Fruit fly (Drosophila melanogaster) whole organism, embryonic: Measurements from ENCODE around the gene jb.

Experiments
- CG11398 ChIP-seq: fragments of 200-800 bp; sonication (Bioruptor generic); optimal IDR thresholded peaks from 2 replicates; lab custom pipeline; 2016; ENCODE audit warnings: missing biosample characterization, missing genetic modification characterization
- CG11723 ChIP-seq: fragments of 200-800 bp; sonication (Bioruptor generic); optimal IDR thresholded peaks from 2 replicates; lab custom pipeline; 2017; ENCODE audit warnings: missing biosample characterization, mild to moderate bottlenecking, missing genetic modification characterization
- CG12071 ChIP-seq: fragments of 200-800 bp; sonication (Bioruptor generic); optimal IDR thresholded peaks from 3 replicates; lab custom pipeline; 2018; ENCODE audit warnings: missing biosample characterization, mild to moderate bottlenecking, missing genetic modification characterization
- CG12236 ChIP-seq: fragments of 200-800 bp; sonication (Bioruptor generic); optimal IDR thresholded peaks from 2 replicates; lab custom pipeline; 2016; ENCODE audit warnings: missing biosample characterization, missing genetic modification characterization
- CG12659 ChIP-seq: fragments of 200-800 bp; sonication (Bioruptor generic); optimal IDR thresholded peaks from 3 replicates; lab custom pipeline; 2017; ENCODE audit warnings: mild to moderate bottlenecking, missing biosample characterization, missing genetic modification reagents, missing genetic modification characterization
- CG13123 ChIP-seq: fragments of 200-800 bp; sonication (Bioruptor generic); optimal IDR thresholded peaks from 2 replicates; lab custom pipeline; 2016; ENCODE audit warnings: missing biosample characterization, missing genetic modification characterization
- CG13624 ChIP-seq: fragments of 200-800 bp; sonication (Bioruptor generic); optimal IDR thresholded peaks from 2 replicates; lab custom pipeline; 2016; ENCODE audit warnings: missing biosample characterization, missing genetic modification characterization
- CG16813 ChIP-seq: fragments of 200-800 bp; sonication (Bioruptor generic); IDR thresholded peaks from 3 replicates; pipeline ENCODE4 v1.3.6; 2022; ENCODE audit warnings: missing biosample characterization, missing genetic modification characterization; ENCODE audit not compliant: partially characterized antibody
- CG17186 ChIP-seq: fragments of 200-800 bp; sonication (Bioruptor generic); optimal IDR thresholded peaks from 3 replicates; lab custom pipeline; 2017; ENCODE audit warnings: missing biosample characterization, missing genetic modification reagents, missing genetic modification characterization
- CG18011 ChIP-seq: fragments of 200-800 bp; sonication (Bioruptor generic); optimal IDR thresholded peaks from 2 replicates; lab custom pipeline; 2017; ENCODE audit warnings: missing biosample characterization, missing genetic modification characterization, mild to moderate bottlenecking, moderate library complexity, missing genotype
- CG18476 ChIP-seq: fragments of 200-800 bp; sonication (Bioruptor generic); optimal IDR thresholded peaks from 2 replicates; lab custom pipeline; 2016; ENCODE audit warnings: missing biosample characterization, mild to moderate bottlenecking, missing genetic modification characterization
- CG18764 ChIP-seq: fragments of 200-800 bp; sonication (Bioruptor generic); optimal IDR thresholded peaks from 3 replicates; lab custom pipeline; 2016; ENCODE audit warnings: missing biosample characterization, missing genetic modification characterization
- CG2202 ChIP-seq: fragments of 200-800 bp; sonication (Bioruptor generic); optimal IDR thresholded peaks from 2 replicates; lab custom pipeline; 2018; ENCODE audit warnings: missing biosample characterization, mild to moderate bottlenecking, missing genetic modification characterization
- CG3838 ChIP-seq: fragments of 200-800 bp; sonication (Bioruptor generic); optimal IDR thresholded peaks from 3 replicates; lab custom pipeline; 2016; ENCODE audit warnings: missing biosample characterization, missing genetic modification characterization
- CG4360 ChIP-seq: fragments of 200-800 bp; sonication (Bioruptor generic); IDR thresholded peaks from 2 replicates; pipeline ENCODE4 v1.3.6; 2022; ENCODE audit warnings: missing biosample characterization, missing genetic modification characterization
- CG6175 ChIP-seq: fragments of 200-800 bp; sonication (Bioruptor generic); IDR thresholded peaks from 3 replicates; pipeline ENCODE4 v1.3.6; 2022; ENCODE audit warnings: missing biosample characterization, missing genetic modification characterization
- CG7271 ChIP-seq: fragments of 200-800 bp; sonication (Bioruptor generic); optimal IDR thresholded peaks from 2 replicates; lab custom pipeline; 2018; ENCODE audit warnings: missing biosample characterization, mild to moderate bottlenecking, missing genetic modification characterization, moderate library complexity
- CG7556 ChIP-seq: fragments of 200-800 bp; sonication (Bioruptor generic); optimal IDR thresholded peaks from 2 replicates; lab custom pipeline; 2017; ENCODE audit warnings: missing biosample characterization, mild to moderate bottlenecking, missing genetic modification characterization
- CG8359 ChIP-seq: fragments of 200-800 bp; sonication (Bioruptor generic); optimal IDR thresholded peaks from 2 replicates; lab custom pipeline; 2017; ENCODE audit warnings: missing biosample characterization, mild to moderate bottlenecking, missing genetic modification characterization, borderline replicate concordance
- CG9727 ChIP-seq: fragments of 200-800 bp; sonication (Bioruptor generic); optimal IDR thresholded peaks from 3 replicates; lab custom pipeline; 2017; ENCODE audit warnings: missing biosample characterization, mild to moderate bottlenecking, missing genetic modification characterization
- CG9797 ChIP-seq: fragments of 200-800 bp; sonication (Bioruptor generic); optimal IDR thresholded peaks from 3 replicates; lab custom pipeline; 2018; ENCODE audit warnings: missing biosample characterization, mild to moderate bottlenecking, missing genetic modification characterization
- CTCF ChIP-seq: fragments of 200-800 bp; sonication (Bioruptor generic); optimal IDR thresholded peaks from 2 replicates; lab custom pipeline; 2017; ENCODE audit warnings: missing biosample characterization, mild to moderate bottlenecking, missing genetic modification characterization, moderate library complexity
- Dek ChIP-seq: fragments of 200-800 bp; sonication (Bioruptor generic); optimal IDR thresholded peaks from 3 replicates; lab custom pipeline; 2019; ENCODE audit warnings: missing biosample characterization, mild to moderate bottlenecking, missing genetic modification characterization, moderate library complexity
- Eip74EF ChIP-seq, 2 experiments: fragments of 200-800 bp in 1 of 2; fragments of >200 bp in 1 of 2; sonication (Bioruptor generic) in 1 of 2; optimal IDR thresholded peaks; 2 replicates each; lab custom pipeline; 2017 to 2019; ENCODE audit warnings: missing biosample characterization in 2 of 2, missing genetic modification characterization in 2 of 2, mild to moderate bottlenecking in 1 of 2, moderate library complexity in 1 of 2
- Fer3 ChIP-seq: fragments of 200-800 bp; sonication (Bioruptor generic); optimal IDR thresholded peaks from 2 replicates; lab custom pipeline; 2018; ENCODE audit warnings: missing biosample characterization, mild to moderate bottlenecking, missing genetic modification characterization, moderate library complexity
- Jarid2 ChIP-seq: fragments of 200-800 bp; sonication (Bioruptor generic); optimal IDR thresholded peaks from 3 replicates; lab custom pipeline; 2017; ENCODE audit warnings: mild to moderate bottlenecking, missing biosample characterization, missing genetic modification reagents, missing genetic modification characterization
- Lpt ChIP-seq: fragments of >200 bp; optimal IDR thresholded peaks from 2 replicates; lab custom pipeline; 2018; ENCODE audit warnings: missing biosample characterization, missing genetic modification characterization
- MTF-1 ChIP-seq: fragments of 200-800 bp; sonication (Bioruptor generic); optimal IDR thresholded peaks from 2 replicates; lab custom pipeline; 2018; ENCODE audit warnings: missing biosample characterization, mild to moderate bottlenecking, missing genetic modification characterization, borderline replicate concordance
- Max ChIP-seq: fragments of 200-800 bp; sonication (Bioruptor generic); optimal IDR thresholded peaks from 2 replicates; lab custom pipeline; 2016; ENCODE audit warnings: missing biosample characterization, mild to moderate bottlenecking, missing genetic modification characterization
- Mrtf ChIP-seq: fragments of 200-800 bp; sonication (Bioruptor generic); IDR thresholded peaks from 3 replicates; pipeline ENCODE4 v1.3.6; 2022; ENCODE audit warnings: missing biosample characterization, missing genetic modification characterization
- Oaz ChIP-seq: fragments of 200-800 bp; sonication (Bioruptor generic); IDR thresholded peaks from 2 replicates; pipeline ENCODE4 v1.3.6; 2022; ENCODE audit warnings: missing biosample characterization, missing genetic modification characterization
- Scr ChIP-seq: fragments of 200-800 bp; sonication (Bioruptor generic); IDR thresholded peaks from 2 replicates; pipeline ENCODE4 v1.3.6; 2022; ENCODE audit warnings: missing biosample characterization, missing genetic modification characterization; ENCODE audit not compliant: partially characterized antibody
- TFAM ChIP-seq: fragments of 200-800 bp; sonication (Bioruptor generic); optimal IDR thresholded peaks from 2 replicates; lab custom pipeline; 2017; ENCODE audit warnings: missing biosample characterization, missing genetic modification characterization, inconsistent platforms
- bigmax ChIP-seq: fragments of 200-800 bp; sonication (Bioruptor generic); optimal IDR thresholded peaks from 2 replicates; lab custom pipeline; 2018; ENCODE audit warnings: missing biosample characterization, mild to moderate bottlenecking, missing genetic modification characterization
- btn ChIP-seq: fragments of 200-800 bp; sonication (Bioruptor generic); optimal IDR thresholded peaks from 2 replicates; lab custom pipeline; 2016; ENCODE audit warnings: missing biosample characterization, missing genetic modification characterization
- cad ChIP-seq: fragments of >200 bp; optimal IDR thresholded peaks from 2 replicates; lab custom pipeline; 2017; ENCODE audit warnings: missing biosample characterization, missing genetic modification characterization
- cato ChIP-seq: fragments of 200-800 bp; sonication (Bioruptor generic); optimal IDR thresholded peaks from 2 replicates; lab custom pipeline; 2016; ENCODE audit warnings: missing biosample characterization, missing genetic modification characterization, borderline replicate concordance
- danr ChIP-seq: fragments of 200-800 bp; sonication (Bioruptor generic); IDR thresholded peaks from 2 replicates; pipeline ENCODE4 v1.3.6; 2022; ENCODE audit warnings: missing biosample characterization, missing genetic modification characterization
- dm ChIP-seq: fragments of 200-800 bp; sonication (Bioruptor generic); optimal IDR thresholded peaks from 3 replicates; lab custom pipeline; 2016; ENCODE audit warnings: missing biosample characterization, missing genetic modification characterization
- exex ChIP-seq: fragments of 200-800 bp; sonication (Bioruptor generic); optimal IDR thresholded peaks from 4 replicates; lab custom pipeline; 2018; ENCODE audit warnings: missing biosample characterization, mild to moderate bottlenecking, missing genetic modification characterization, moderate library complexity
- h ChIP-seq: fragments of >200 bp; optimal IDR thresholded peaks from 2 replicates; lab custom pipeline; 2017
- hb ChIP-seq: fragments of 200-800 bp; sonication (Bioruptor generic); IDR thresholded peaks from 3 replicates; pipeline ENCODE4 v1.3.6; 2022; ENCODE audit warnings: missing biosample characterization, missing genetic modification characterization; ENCODE audit not compliant: partially characterized antibody
- hkb ChIP-seq, 2 experiments: fragments of 200-800 bp in 1 of 2; fragments of >200 bp in 1 of 2; sonication (Bioruptor generic) in 1 of 2; IDR thresholded peaks in 1 of 2; optimal IDR thresholded peaks in 1 of 2; 2 replicates each; pipeline versions ENCODE4 v1.3.6 to Lab custom; 2017 to 2022; ENCODE audit warnings: missing biosample characterization in 1 of 2, missing genetic modification characterization in 1 of 2
- lbe ChIP-seq: fragments of 200-800 bp; sonication (Bioruptor generic); optimal IDR thresholded peaks from 2 replicates; lab custom pipeline; 2016; ENCODE audit warnings: missing biosample characterization, mild to moderate bottlenecking, missing genetic modification characterization
- lmd ChIP-seq: fragments of 200-800 bp; sonication (Bioruptor generic); IDR thresholded peaks from 2 replicates; pipeline ENCODE4 v1.3.6; 2022; ENCODE audit warnings: missing biosample characterization, missing genetic modification characterization
- p53 ChIP-seq: fragments of 200-800 bp; sonication (Bioruptor generic); optimal IDR thresholded peaks from 2 replicates; lab custom pipeline; 2016; ENCODE audit warnings: missing biosample characterization, missing genetic modification characterization
- shn ChIP-seq: fragments of 200-800 bp; sonication (Bioruptor generic); optimal IDR thresholded peaks from 3 replicates; lab custom pipeline; 2016; ENCODE audit warnings: missing biosample characterization, missing genetic modification characterization
- tio ChIP-seq: fragments of 200-800 bp; sonication (Bioruptor generic); optimal IDR thresholded peaks from 2 replicates; lab custom pipeline; 2017; ENCODE audit warnings: missing biosample characterization, missing genetic modification characterization, inconsistent platforms
- tll ChIP-seq, 2 experiments: fragments of 200-800 bp in 1 of 2; fragments of >200 bp in 1 of 2; sonication (Bioruptor generic) in 1 of 2; optimal IDR thresholded peaks; 2 replicates each; lab custom pipeline; 2017 to 2019; ENCODE audit warnings: missing biosample characterization in 2 of 2, missing genetic modification characterization in 2 of 2, mild to moderate bottlenecking in 1 of 2, moderate library complexity in 1 of 2

The jb gene

dm6 chrX:20393580-20393979 lies 3.0 kb upstream of the jb start, which contains the start of gene Syx16 (continued):
- TF ChIP-seq CG9797, result peak; percentile 56
- TF ChIP-seq, all 482 proteins: peak for 10

dm6 chrX:20391230-20391629 lies 624 bp upstream of the jb start:
- TF ChIP-seq CG6175 (GFP tag; lab: Robert Waterston, UW) (no peak), hb (GFP tag; lab: Robert Waterston, UW) (no peak), exex (tag; lab: Kevin White, UChicago) (no peak), cato (no peak), Lpt (GFP tag; lab: Kevin White, UChicago) (no peak), CG13123 (no peak), Fer3 (no peak), CG18476 (GFP tag; lab: Kevin White, UChicago) (no peak), CG2202 (no peak), dm (peak; percentile 94), CTCF (GFP tag; lab: Kevin White, UChicago) (peak; percentile 71), CG11398 (GFP tag; lab: Kevin White, UChicago) (no peak), hkb (optimal IDR thresholded peaks at IDR 0.05; lab: Kevin White, UChicago) (no peak), hkb (GFP tag; IDR thresholded peaks at IDR 0.05; lab: Robert Waterston, UW) (no peak), lbe (GFP tag; lab: Kevin White, UChicago) (no peak), Scr (GFP tag; lab: Robert Waterston, UW) (peak; percentile 17; the same call in 1 of the 2 replicates), MTF-1 (no peak), CG11723 (GFP tag; lab: Kevin White, UChicago) (no peak), Dek (tag; lab: Kevin White, UChicago) (no peak), tio (GFP tag; lab: Kevin White, UChicago) (no peak), CG4360 (GFP tag; lab: Robert Waterston, UW) (no peak), Jarid2 (GFP tag; lab: Kevin White, UChicago) (no peak), Oaz (GFP tag; lab: Robert Waterston, UW) (no peak), lmd (no peak), CG12236 (GFP tag; lab: Kevin White, UChicago) (no peak), CG12659 (peak; percentile 15), CG17186 (GFP tag; lab: Kevin White, UChicago) (peak; percentile 16), danr (GFP tag; lab: Robert Waterston, UW) (no peak), p53 (GFP tag; lab: Kevin White, UChicago) (no peak), CG3838 (GFP tag; lab: Kevin White, UChicago) (no peak), CG18764 (GFP tag; lab: Kevin White, UChicago) (no peak), shn (GFP tag; lab: Kevin White, UChicago) (no peak), cad (no peak), btn (GFP tag; lab: Kevin White, UChicago) (no peak), tll (GFP tag; optimal IDR thresholded peaks at IDR 0.05; lab: Kevin White, UChicago) (no peak), Mrtf (GFP tag; lab: Robert Waterston, UW) (no peak), CG16813 (GFP tag; lab: Robert Waterston, UW) (peak; percentile 43; the same call in 1 of the 3 replicates), CG12071 (GFP tag; lab: Kevin White, UChicago) (no peak), Max (GFP tag; lab: Kevin White, UChicago) (peak; percentile 78), CG7271 (no peak), CG13624 (GFP tag; lab: Kevin White, UChicago) (no peak), CG9727 (GFP tag; lab: Kevin White, UChicago) (no peak), TFAM (GFP tag; lab: Kevin White, UChicago) (no peak), CG7556 (GFP tag; lab: Kevin White, UChicago) (no peak), Eip74EF (GFP tag; optimal IDR thresholded peaks at IDR 0.05; lab: Kevin White, UChicago) (no peak), CG8359 (GFP tag; lab: Kevin White, UChicago) (no peak), CG18011 (GFP tag; lab: Kevin White, UChicago) (peak; percentile 41), h (no peak), bigmax (GFP tag; lab: Kevin White, UChicago) (no peak)
